Worm (Caenorhabditis elegans) whole organism, young adult: ENCODE data around the gene srx-137.

Experiments
- B0035.1 ChIP-seq: sonication (generic microtip); optimal IDR thresholded peaks from 2 replicates; lab custom pipeline; 2016; ENCODE audit warnings: missing genetic modification characterization, mild to moderate bottlenecking, missing compliant biosample characterization, missing genotype, missing genetic modification reagents
- C06A6.2 ChIP-seq: fragments of 200-800 bp; sonication (Bioruptor generic); conservative IDR thresholded peaks from 2 replicates; pipeline ENCODE4 v1.3.6; 2022; ENCODE audit warnings: missing genetic modification characterization, missing compliant biosample characterization
- C17E4.6 ChIP-seq: fragments of 200-800 bp; sonication (Bioruptor generic); IDR thresholded peaks from 2 replicates; pipeline ENCODE4 v1.3.6; 2022; ENCODE audit warnings: missing genetic modification reagents, missing genetic modification characterization, missing compliant biosample characterization
- F22D6.2 ChIP-seq: sonication (generic microtip); optimal IDR thresholded peaks from 2 replicates; lab custom pipeline; 2016; ENCODE audit warnings: mild to moderate bottlenecking, missing genetic modification characterization, missing compliant biosample characterization
- F37B4.10 ChIP-seq: fragments of 200-800 bp; sonication (Bioruptor generic); IDR thresholded peaks from 2 replicates; pipeline ENCODE4 v1.3.6; 2022; ENCODE audit warnings: missing genetic modification characterization, missing compliant biosample characterization
- F55B11.4 ChIP-seq: sonication (generic microtip); optimal IDR thresholded peaks from 2 replicates; lab custom pipeline; 2016; ENCODE audit warnings: missing compliant biosample characterization, missing genetic modification characterization, borderline replicate concordance; ENCODE audit not compliant: insufficient read depth
- T07F8.4 ChIP-seq: sonication (generic microtip); optimal IDR thresholded peaks from 2 replicates; lab custom pipeline; 2016; ENCODE audit warnings: mild to moderate bottlenecking, missing genetic modification characterization, moderate library complexity, missing compliant biosample characterization
- T26A5.8 ChIP-seq: sonication (generic microtip); optimal IDR thresholded peaks from 2 replicates; lab custom pipeline; 2016; ENCODE audit warnings: missing genetic modification characterization, missing compliant biosample characterization
- Y95B8A.8 ChIP-seq: fragments of 200-800 bp; sonication (Bioruptor generic); IDR thresholded peaks from 2 replicates; pipeline ENCODE4 v1.3.6; 2022; ENCODE audit warnings: missing genetic modification reagents, missing genetic modification characterization, missing compliant biosample characterization
- ama-1 ChIP-seq, 3 experiments: fragments of 150-350 bp in 1 of 3; sonication (generic microtip) in 2 of 3; optimal IDR thresholded peaks; 2 replicates each; lab custom pipeline; 2014 to 2018; ENCODE audit warnings: missing biosample characterization in 2 of 3, missing genetic modification characterization in 2 of 3, missing genetic modification reagents in 2 of 3
- aptf-3 ChIP-seq: fragments of 200-800 bp; sonication (Bioruptor generic); IDR thresholded peaks from 2 replicates; pipeline ENCODE4 v1.3.6; 2022; ENCODE audit warnings: missing genetic modification characterization, missing compliant biosample characterization
- atf-7 ChIP-seq: sonication (generic microtip); optimal IDR thresholded peaks from 2 replicates; lab custom pipeline; 2017; ENCODE audit warnings: mild to moderate bottlenecking, missing genetic modification characterization, missing compliant biosample characterization
- cebp-2 ChIP-seq: fragments of 200-800 bp; sonication (Bioruptor generic); IDR thresholded peaks from 2 replicates; pipeline ENCODE4 v1.3.6; 2022; ENCODE audit warnings: missing genetic modification characterization, missing compliant biosample characterization
- ceh-100 ChIP-seq: fragments of 200-800 bp; sonication (Bioruptor generic); IDR thresholded peaks from 2 replicates; pipeline ENCODE4 v1.3.6; 2022; ENCODE audit warnings: missing genetic modification reagents, missing genetic modification characterization, missing compliant biosample characterization
- ceh-27 ChIP-seq: fragments of 200-800 bp; sonication (Bioruptor generic); optimal IDR thresholded peaks from 2 replicates; lab custom pipeline; 2018; ENCODE audit warnings: mild to moderate bottlenecking, missing genetic modification characterization, moderate library complexity, missing compliant biosample characterization
- ceh-91 ChIP-seq: fragments of 200-800 bp; sonication (Bioruptor generic); IDR thresholded peaks from 2 replicates; pipeline ENCODE4 v1.3.6; 2022; ENCODE audit warnings: missing genetic modification reagents, missing genetic modification characterization, missing compliant biosample characterization
- dpff-1 ChIP-seq: sonication (generic microtip); optimal IDR thresholded peaks from 2 replicates; lab custom pipeline; 2017; ENCODE audit warnings: mild to moderate bottlenecking, missing genetic modification characterization, missing compliant biosample characterization
- egrh-3 ChIP-seq: fragments of 200-800 bp; sonication (Bioruptor generic); IDR thresholded peaks from 2 replicates; pipeline ENCODE4 v1.3.6; 2022; ENCODE audit warnings: missing genetic modification reagents, missing genetic modification characterization, missing compliant biosample characterization
- hmg-1.2 ChIP-seq: fragments of 200-800 bp; sonication (Bioruptor generic); IDR thresholded peaks from 2 replicates; pipeline ENCODE4 v1.3.6; 2022; ENCODE audit warnings: missing genetic modification reagents, missing genetic modification characterization, missing compliant biosample characterization
- hmg-20 ChIP-seq: fragments of 200-800 bp; sonication (Bioruptor generic); IDR thresholded peaks from 2 replicates; pipeline ENCODE4 v1.3.6; 2022; ENCODE audit warnings: missing genetic modification reagents, missing genetic modification characterization, missing compliant biosample characterization
- let-526 ChIP-seq: fragments of 200-800 bp; sonication (Bioruptor generic); IDR thresholded peaks from 2 replicates; pipeline ENCODE4 v1.3.6; 2022; ENCODE audit warnings: missing genetic modification reagents, missing genetic modification characterization, missing compliant biosample characterization
- let-607 ChIP-seq, 2 experiments: fragments of 200-800 bp in 1 of 2; sonication (Bioruptor generic) in 1 of 2; sonication (generic microtip) in 1 of 2; optimal IDR thresholded peaks; 2 replicates each; lab custom pipeline; 2016 to 2018; ENCODE audit warnings: mild to moderate bottlenecking in 2 of 2, missing compliant biosample characterization in 2 of 2, missing genetic modification characterization in 2 of 2, moderate library complexity in 2 of 2, missing genotype in 1 of 2
- lir-1 ChIP-seq: fragments of 200-800 bp; sonication (Bioruptor generic); conservative IDR thresholded peaks from 2 replicates; pipeline ENCODE4 v1.3.6; 2022; ENCODE audit warnings: missing genetic modification reagents, missing genetic modification characterization, missing compliant biosample characterization
- lsy-27 ChIP-seq: sonication (generic microtip); optimal IDR thresholded peaks from 2 replicates; lab custom pipeline; 2017; ENCODE audit warnings: missing genetic modification characterization, mild to moderate bottlenecking, missing compliant biosample characterization, antibody characterized with exemption, missing genotype, borderline replicate concordance; ENCODE audit not compliant: insufficient read depth
- mes-4 ChIP-seq: sonication (generic microtip); optimal IDR thresholded peaks from 2 replicates; lab custom pipeline; 2016; ENCODE audit warnings: missing genotype, missing genetic modification characterization, missing compliant biosample characterization
- nfya-1 ChIP-seq: sonication (generic microtip); optimal IDR thresholded peaks from 2 replicates; lab custom pipeline; 2017; ENCODE audit warnings: antibody characterized with exemption, missing compliant biosample characterization, missing genetic modification characterization, borderline replicate concordance; ENCODE audit not compliant: insufficient read depth
- nhr-27 ChIP-seq: fragments of 200-800 bp; sonication (Bioruptor generic); optimal IDR thresholded peaks from 2 replicates; lab custom pipeline; 2018; ENCODE audit warnings: mild to moderate bottlenecking, missing genetic modification characterization, moderate library complexity, missing compliant biosample characterization
- nhr-90 ChIP-seq: sonication (generic microtip); optimal IDR thresholded peaks from 2 replicates; lab custom pipeline; 2016; ENCODE audit warnings: missing genotype, mild to moderate bottlenecking, missing genetic modification characterization, missing compliant biosample characterization
- rpc-1 ChIP-seq, 2 experiments: fragments of 150-350 bp in 1 of 2; sonication (generic microtip) in 1 of 2; optimal IDR thresholded peaks; 2 replicates each; lab custom pipeline; 2014 to 2018; ENCODE audit warnings: missing biosample characterization in 1 of 2, missing genetic modification characterization in 1 of 2, missing genetic modification reagents in 1 of 2, missing genotype in 1 of 2
- sdz-38 ChIP-seq: sonication (generic microtip); optimal IDR thresholded peaks from 2 replicates; lab custom pipeline; 2016; ENCODE audit warnings: missing genotype, missing genetic modification characterization, missing compliant biosample characterization
- snpc-1.1 ChIP-seq: sonication (generic microtip); optimal IDR thresholded peaks from 2 replicates; lab custom pipeline; 2017; ENCODE audit warnings: missing genetic modification characterization, mild to moderate bottlenecking, missing compliant biosample characterization, antibody characterized with exemption, moderate library complexity, missing genotype, missing genetic modification reagents; ENCODE audit not compliant: insufficient read depth
- snpc-3.4 ChIP-seq: sonication (generic microtip); optimal IDR thresholded peaks from 2 replicates; lab custom pipeline; 2017; ENCODE audit warnings: missing genetic modification characterization, mild to moderate bottlenecking, missing compliant biosample characterization, antibody characterized with exemption, moderate library complexity, missing genotype, missing genetic modification reagents
- sptf-2 ChIP-seq: fragments of 200-800 bp; sonication (Bioruptor generic); optimal IDR thresholded peaks from 2 replicates; lab custom pipeline; 2018; ENCODE audit warnings: mild to moderate bottlenecking, missing genetic modification characterization, missing compliant biosample characterization
- tbp1 ChIP-seq: fragments of 200-800 bp; sonication (Bioruptor generic); optimal IDR thresholded peaks from 2 replicates; lab custom pipeline; 2018; ENCODE audit warnings: mild to moderate bottlenecking, missing genetic modification characterization, missing compliant biosample characterization
- tbx-9 ChIP-seq: sonication (generic microtip); optimal IDR thresholded peaks from 2 replicates; lab custom pipeline; 2016; ENCODE audit warnings: borderline replicate concordance, missing genetic modification characterization, inconsistent platforms, missing compliant biosample characterization
- unc-130 ChIP-seq: sonication (generic microtip); optimal IDR thresholded peaks from 2 replicates; lab custom pipeline; 2016; ENCODE audit warnings: missing genetic modification reagents, missing genetic modification characterization, missing compliant biosample characterization
- zfh-2 ChIP-seq: fragments of 200-800 bp; sonication (Bioruptor generic); conservative IDR thresholded peaks from 2 replicates; pipeline ENCODE4 v1.3.6; 2022; ENCODE audit warnings: missing genetic modification reagents, missing genetic modification characterization, missing compliant biosample characterization
- zim-3 ChIP-seq: sonication (generic microtip); optimal IDR thresholded peaks from 2 replicates; lab custom pipeline; 2017; ENCODE audit warnings: mild to moderate bottlenecking, missing genetic modification characterization, moderate library complexity, missing compliant biosample characterization
- ztf-18 ChIP-seq: sonication (generic microtip); optimal IDR thresholded peaks from 2 replicates; lab custom pipeline; 2016; ENCODE audit warnings: missing genotype, mild to moderate bottlenecking, missing genetic modification characterization, missing compliant biosample characterization
- ztf-26 ChIP-seq: sonication (generic microtip); optimal IDR thresholded peaks from 2 replicates; lab custom pipeline; 2017; ENCODE audit warnings: missing genetic modification characterization, missing compliant biosample characterization

srx-137 gene

DNA sequence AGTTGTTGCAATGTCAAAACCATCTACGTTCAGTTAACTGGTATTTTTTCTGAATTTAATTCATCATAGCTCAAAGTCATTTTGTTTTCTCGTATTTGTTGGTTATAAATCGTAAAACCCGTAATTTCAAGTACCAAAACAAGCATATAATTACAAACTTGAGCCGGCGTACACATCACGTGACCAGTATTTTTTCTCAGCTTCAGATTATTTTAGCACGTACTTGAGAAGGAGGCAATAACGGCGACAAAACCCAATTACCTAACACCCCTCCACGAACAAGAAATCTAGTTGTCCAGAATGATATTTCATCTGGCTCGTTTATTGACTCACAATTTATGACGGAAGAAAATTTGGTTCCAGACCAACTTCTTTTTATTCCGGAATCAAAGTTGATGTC, 3.7 kb upstream of the srx-137 start, which contains the start of gene srx-135:
srx-135 (plus strand) TSS at position 301 of the 400 bp plus-strand sequence.
- no peak for TF ChIP-seq F22D6.2 (tag; lab: Kevin White, UChicago)
- TF ChIP-seq zim-3, result no peak
- TF ChIP-seq T07F8.4 (tag; lab: Kevin White, UChicago), result no peak
- no peak for TF ChIP-seq atf-7
- TF ChIP-seq tbp1 (GFP tag; lab: Kevin White, UChicago), result no peak
- TF ChIP-seq nhr-90 (tag; lab: Kevin White, UChicago), result no peak
- TF ChIP-seq dpff-1 (tag; lab: Kevin White, UChicago), result no peak
- TF ChIP-seq sdz-38 (tag; lab: Kevin White, UChicago), result no peak
- no peak for TF ChIP-seq ztf-18 (tag; lab: Kevin White, UChicago)
- TF ChIP-seq snpc-1.1 (tag; lab: Kevin White, UChicago), result no peak
- no peak for TF ChIP-seq lsy-27 (tag; lab: Kevin White, UChicago)
- TF ChIP-seq zfh-2, result no peak
- TF ChIP-seq, all 124 proteins: peak for 0

DNA sequence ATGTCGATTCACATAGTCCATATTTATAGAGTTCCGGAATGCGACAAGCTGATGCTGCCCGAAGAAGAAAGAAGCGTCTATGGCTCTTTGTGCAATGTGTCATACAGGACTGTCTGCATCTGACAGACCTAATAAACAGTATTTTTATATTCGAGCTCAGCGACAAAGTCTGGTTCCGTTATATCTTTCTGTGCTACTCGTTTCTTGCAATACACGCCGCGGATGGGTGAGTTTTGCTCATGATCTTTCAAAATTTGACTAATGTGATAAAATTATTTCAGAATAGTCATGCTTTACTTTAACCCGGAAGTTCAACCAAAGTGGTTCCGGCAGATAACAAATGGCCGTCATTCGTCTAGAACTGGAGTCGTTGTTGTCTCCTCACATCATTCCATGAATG, 1.1 kb downstream of the srx-137 start:
- TF ChIP-seq let-607 (tag; optimal IDR thresholded peaks at IDR 0.05; lab: Kevin White, UChicago) (no peak), lir-1 (no peak)

DNA sequence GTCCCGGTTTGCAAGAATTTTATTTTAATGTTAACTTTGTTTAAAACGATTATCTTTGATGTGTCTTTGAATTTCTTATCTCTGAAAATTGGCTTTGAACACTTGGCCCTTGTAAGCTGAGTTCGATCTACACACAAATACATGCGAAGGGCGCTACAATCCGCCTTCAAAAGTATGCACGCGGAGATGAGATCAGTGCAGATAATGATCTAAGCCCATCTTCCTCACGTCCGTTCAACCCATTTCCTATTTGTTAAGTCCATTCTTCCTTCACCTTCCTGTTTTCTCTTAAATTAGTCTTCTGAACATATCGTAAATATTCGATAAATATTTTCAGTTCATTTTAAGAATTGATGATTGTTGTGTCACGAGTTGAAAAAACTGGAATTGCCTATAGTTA, 3.7 kb downstream of the srx-137 start, which contains the start of gene nhr-175:
nhr-175 (plus strand) TSS at position 339 of the 400 bp plus-strand sequence.
- TF ChIP-seq rpc-1 (optimal IDR thresholded peaks at IDR 0.05; lab: Kevin White, UChicago), result no peak
- TF ChIP-seq rpc-1 (tag; optimal IDR thresholded peaks at IDR 0.05; lab: Kevin White, UChicago), result no peak
- TF ChIP-seq C17E4.6 (GFP tag; lab: Robert Waterston, UW), result no peak
- no peak for TF ChIP-seq ztf-26
- no peak for TF ChIP-seq F55B11.4 (tag; lab: Kevin White, UChicago)
- TF ChIP-seq mes-4 (tag; lab: Kevin White, UChicago), result no peak
- no peak for TF ChIP-seq hmg-20 (GFP tag; lab: Robert Waterston, UW)
- TF ChIP-seq lir-1, result no peak
- no peak for TF ChIP-seq tbx-9 (tag; lab: Kevin White, UChicago)
- TF ChIP-seq F37B4.10 (GFP tag; lab: Robert Waterston, UW), result no peak
- no peak for TF ChIP-seq snpc-3.4 (tag; lab: Kevin White, UChicago)
- no peak for TF ChIP-seq ama-1 (optimal IDR thresholded peaks at IDR 0.05; lab: Kevin White, UChicago)
- no peak for TF ChIP-seq ama-1 (GFP tag; optimal IDR thresholded peaks at IDR 0.05; lab: Kevin White, UChicago)
- no peak for TF ChIP-seq let-526
- TF ChIP-seq hmg-1.2 (GFP tag; lab: Robert Waterston, UW), result no peak
- TF ChIP-seq nfya-1 (tag; lab: Kevin White, UChicago), result no peak
- TF ChIP-seq sptf-2 (GFP tag; lab: Kevin White, UChicago), result no peak

DNA sequence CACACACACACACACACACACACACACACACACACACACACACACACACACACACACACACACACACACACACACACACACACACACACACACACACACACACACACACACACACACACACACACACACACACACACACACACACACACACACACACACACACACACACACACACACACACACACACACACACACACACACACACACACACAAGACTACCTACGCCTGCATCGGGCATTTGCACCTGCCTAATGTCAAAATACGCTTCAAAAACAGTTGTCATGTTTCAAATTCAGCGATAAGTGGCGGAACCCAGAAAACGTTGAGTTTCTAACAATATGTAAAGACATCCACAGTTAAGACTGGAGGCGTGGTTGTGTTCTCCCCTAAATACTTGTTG, 6.3 kb downstream of the srx-137 start:
- TF ChIP-seq egrh-3 (GFP tag; lab: Robert Waterston, UW), result peak; percentile 76; the same call in 1 of the 2 replicates
- TF ChIP-seq ceh-27, result peak; percentile 10

DNA sequence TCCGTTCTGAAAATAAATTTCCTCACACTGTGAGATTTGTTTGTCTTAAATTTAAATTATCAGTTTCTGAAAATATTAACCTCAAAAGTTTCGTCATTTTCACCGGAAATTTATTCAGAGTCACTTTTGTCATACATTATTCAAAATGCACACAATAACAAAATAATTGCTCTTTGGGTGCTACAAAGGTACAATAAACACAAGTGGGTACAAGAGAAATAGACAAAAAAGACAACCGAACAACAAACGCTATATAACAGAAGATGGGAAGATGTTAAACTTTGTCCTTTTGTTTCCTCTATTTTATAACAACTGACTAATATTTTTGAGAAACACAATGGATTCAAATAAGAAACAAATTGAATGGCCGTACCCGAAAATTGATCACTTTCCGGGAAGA, 6.9 kb downstream of the srx-137 start:
- no peak for TF ChIP-seq snpc-1.1 (tag; lab: Kevin White, UChicago)
- no peak for TF ChIP-seq atf-7
- no peak for TF ChIP-seq T26A5.8 (tag; lab: Kevin White, UChicago)
- no peak for TF ChIP-seq unc-130 (GFP tag; lab: Kevin White, UChicago)
- TF ChIP-seq ceh-91 (GFP tag; lab: Robert Waterston, UW), result no peak
- TF ChIP-seq B0035.1 (tag; lab: Kevin White, UChicago), result no peak
- TF ChIP-seq nhr-27, result no peak
- no peak for TF ChIP-seq sptf-2 (GFP tag; lab: Kevin White, UChicago)
- TF ChIP-seq ceh-100, result no peak
- TF ChIP-seq cebp-2 (GFP tag; lab: Robert Waterston, UW), result no peak
- TF ChIP-seq C06A6.2 (GFP tag; lab: Robert Waterston, UW), result no peak
- TF ChIP-seq aptf-3 (GFP tag; lab: Robert Waterston, UW), result no peak
- no peak for TF ChIP-seq Y95B8A.8 (GFP tag; lab: Robert Waterston, UW)
- TF ChIP-seq zim-3, result no peak
